Worm (Caenorhabditis elegans) whole organism, L4 larva: ENCODE results near the gene srh-70.

Experiments
- F10B5.3 ChIP-seq: sonication (generic microtip); optimal IDR thresholded peaks from 2 replicates; lab custom pipeline; 2016; ENCODE audit warnings: mild to moderate bottlenecking, missing genetic modification characterization, missing compliant biosample characterization
- F26F4.8 ChIP-seq: fragments of 200-800 bp; sonication (Bioruptor generic); conservative IDR thresholded peaks from 2 replicates; pipeline ENCODE4 v1.3.6; 2022; ENCODE audit warnings: missing genetic modification characterization, missing compliant biosample characterization
- F49E8.2 ChIP-seq: sonication (generic microtip); optimal IDR thresholded peaks from 2 replicates; lab custom pipeline; 2016; ENCODE audit warnings: missing compliant biosample characterization, mild to moderate bottlenecking, missing genetic modification characterization, borderline replicate concordance
- T26A8.4 ChIP-seq: fragments of 200-800 bp; sonication (Bioruptor generic); IDR thresholded peaks from 2 replicates; pipeline ENCODE4 v1.3.6; 2022; ENCODE audit warnings: missing genetic modification characterization, missing compliant biosample characterization
- Y48G9A.11 ChIP-seq: fragments of 200-800 bp; sonication (Bioruptor generic); IDR thresholded peaks from 2 replicates; pipeline ENCODE4 v1.3.6; 2022; ENCODE audit warnings: missing genetic modification reagents, missing genetic modification characterization, missing compliant biosample characterization
- Y5F2A.4 ChIP-seq: fragments of 200-800 bp; sonication (Bioruptor generic); optimal IDR thresholded peaks from 2 replicates; lab custom pipeline; 2018; ENCODE audit warnings: mild to moderate bottlenecking, missing genetic modification characterization, missing compliant biosample characterization
- ZK337.2 ChIP-seq: fragments of 200-800 bp; sonication (Bioruptor generic); IDR thresholded peaks from 2 replicates; pipeline ENCODE4 v1.3.6; 2022; ENCODE audit warnings: missing genetic modification reagents, missing genetic modification characterization, missing compliant biosample characterization
- arid-1 ChIP-seq: fragments of 200-800 bp; sonication (Bioruptor generic); conservative IDR thresholded peaks from 2 replicates; pipeline ENCODE4 v1.3.6; 2022; ENCODE audit warnings: missing genetic modification reagents, missing genetic modification characterization, missing compliant biosample characterization
- ceh-44 ChIP-seq: fragments of 200-800 bp; sonication (Bioruptor generic); IDR thresholded peaks from 2 replicates; pipeline ENCODE4 v1.3.6; 2022; ENCODE audit warnings: missing genetic modification reagents, missing genetic modification characterization, missing compliant biosample characterization
- ctbp-1 ChIP-seq: fragments of 200-800 bp; sonication (Bioruptor generic); IDR thresholded peaks from 2 replicates; pipeline ENCODE4 v1.3.6; 2022; ENCODE audit warnings: missing genetic modification reagents, missing genetic modification characterization, missing compliant biosample characterization
- daf-16 ChIP-seq, 3 experiments: sonication (generic microtip); optimal IDR thresholded peaks; 2 replicates each; lab custom pipeline; 2016 to 2017; ENCODE audit warnings: missing genetic modification characterization in 3 of 3, missing genetic modification reagents in 3 of 3, mild to moderate bottlenecking in 2 of 3, missing compliant biosample characterization in 2 of 3, missing biosample characterization in 1 of 3, moderate library complexity in 1 of 3
- daf-19 ChIP-seq: fragments of 200-800 bp; sonication (Bioruptor generic); conservative IDR thresholded peaks from 2 replicates; pipeline ENCODE4 v1.3.6; 2022; ENCODE audit warnings: missing genetic modification characterization, missing compliant biosample characterization
- dmd-6 ChIP-seq: fragments of 200-800 bp; sonication (Bioruptor generic); IDR thresholded peaks from 2 replicates; pipeline ENCODE4 v1.3.6; 2022; ENCODE audit warnings: missing genetic modification reagents, missing genetic modification characterization, missing compliant biosample characterization
- dmd-8 ChIP-seq: fragments of 200-800 bp; sonication (Bioruptor generic); IDR thresholded peaks from 2 replicates; pipeline ENCODE4 v1.3.6; 2022; ENCODE audit warnings: missing genetic modification characterization, missing compliant biosample characterization
- duxl-1 ChIP-seq: sonication (generic microtip); optimal IDR thresholded peaks from 2 replicates; lab custom pipeline; 2016; ENCODE audit warnings: mild to moderate bottlenecking, missing genetic modification characterization, moderate library complexity, missing compliant biosample characterization; ENCODE audit not compliant: poor library complexity
- dve-1 ChIP-seq: sonication (generic microtip); optimal IDR thresholded peaks from 2 replicates; lab custom pipeline; 2017; ENCODE audit warnings: antibody characterized with exemption, mild to moderate bottlenecking, missing genetic modification characterization, missing compliant biosample characterization; ENCODE audit not compliant: insufficient read depth
- egl-43 ChIP-seq: fragments of 200-800 bp; sonication (Bioruptor generic); IDR thresholded peaks from 2 replicates; pipeline ENCODE4 v1.3.6; 2022; ENCODE audit warnings: missing genetic modification reagents, missing genetic modification characterization, missing compliant biosample characterization
- hif-1 ChIP-seq, 2 experiments: sonication (generic microtip); optimal IDR thresholded peaks; 2 replicates each; lab custom pipeline; 2016 to 2017; ENCODE audit warnings: missing compliant biosample characterization in 2 of 2, missing genetic modification characterization in 2 of 2, missing genetic modification reagents in 2 of 2, missing genotype in 2 of 2, mild to moderate bottlenecking in 1 of 2
- hlh-11 ChIP-seq: fragments of 200-800 bp; sonication (Bioruptor generic); optimal IDR thresholded peaks from 2 replicates; lab custom pipeline; 2018; ENCODE audit warnings: mild to moderate bottlenecking, missing genetic modification characterization, missing compliant biosample characterization
- hlh-30 ChIP-seq: sonication (generic microtip); optimal IDR thresholded peaks from 2 replicates; lab custom pipeline; 2017; ENCODE audit warnings: antibody characterized with exemption, mild to moderate bottlenecking, missing genetic modification characterization, missing compliant biosample characterization; ENCODE audit not compliant: insufficient read depth
- hmg-1.1 ChIP-seq: fragments of 200-800 bp; sonication (Bioruptor generic); IDR thresholded peaks from 2 replicates; pipeline ENCODE4 v1.3.6; 2022; ENCODE audit warnings: missing genetic modification reagents, missing genetic modification characterization, missing compliant biosample characterization
- lim-7 ChIP-seq: fragments of 200-800 bp; sonication (Bioruptor generic); IDR thresholded peaks from 2 replicates; pipeline ENCODE4 v1.3.6; 2022; ENCODE audit warnings: missing genetic modification characterization, missing compliant biosample characterization
- lin-13 ChIP-seq: fragments of 150-350 bp; optimal IDR thresholded peaks from 2 replicates; lab custom pipeline; 2014; ENCODE audit warnings: missing biosample characterization, missing genetic modification reagents, missing genetic modification characterization
- lin-38 ChIP-seq: fragments of 200-800 bp; sonication (Bioruptor generic); IDR thresholded peaks from 2 replicates; pipeline ENCODE4 v1.3.6; 2022; ENCODE audit warnings: missing genetic modification reagents, missing genetic modification characterization, missing compliant biosample characterization
- madf-5 ChIP-seq, 2 experiments: fragments of 200-800 bp; sonication (Bioruptor generic); IDR thresholded peaks; 2 replicates each; pipeline ENCODE4 v1.3.6; 2022; ENCODE audit warnings: missing compliant biosample characterization in 2 of 2, missing genetic modification characterization in 2 of 2
- madf-9 ChIP-seq: fragments of 200-800 bp; sonication (Bioruptor generic); conservative IDR thresholded peaks from 2 replicates; pipeline ENCODE4 v1.3.6; 2022; ENCODE audit warnings: missing genetic modification reagents, missing genetic modification characterization, missing compliant biosample characterization
- mdt-29 ChIP-seq: fragments of 200-800 bp; sonication (Bioruptor generic); IDR thresholded peaks from 2 replicates; pipeline ENCODE4 v1.3.6; 2022; ENCODE audit warnings: missing genetic modification reagents, missing genetic modification characterization, missing compliant biosample characterization
- mes-2 ChIP-seq: sonication (generic microtip); optimal IDR thresholded peaks from 2 replicates; lab custom pipeline; 2016; ENCODE audit warnings: missing genotype, mild to moderate bottlenecking, missing genetic modification characterization, missing compliant biosample characterization; ENCODE audit not compliant: poor library complexity, severe bottlenecking
- mxl-2 ChIP-seq: fragments of 200-800 bp; sonication (Bioruptor generic); conservative IDR thresholded peaks from 2 replicates; pipeline ENCODE4 v1.3.6; 2022; ENCODE audit warnings: missing genetic modification reagents, missing genetic modification characterization, missing compliant biosample characterization
- nhr-102 ChIP-seq: sonication (generic microtip); optimal IDR thresholded peaks from 2 replicates; lab custom pipeline; 2016; ENCODE audit warnings: mild to moderate bottlenecking, missing genetic modification characterization, moderate library complexity, missing compliant biosample characterization
- nhr-28 ChIP-seq: fragments of 150-350 bp; optimal IDR thresholded peaks from 2 replicates; lab custom pipeline; 2014; ENCODE audit warnings: missing biosample characterization, missing genetic modification characterization
- nhr-48 ChIP-seq: sonication (generic microtip); optimal IDR thresholded peaks from 2 replicates; lab custom pipeline; 2016; ENCODE audit warnings: mild to moderate bottlenecking, missing genetic modification characterization, missing compliant biosample characterization
- nhr-77 ChIP-seq: fragments of 150-350 bp; optimal IDR thresholded peaks from 2 replicates; lab custom pipeline; 2014; ENCODE audit warnings: missing biosample characterization, missing genetic modification characterization
- php-3 ChIP-seq: fragments of 200-800 bp; sonication (Bioruptor generic); IDR thresholded peaks from 2 replicates; pipeline ENCODE4 v1.3.6; 2022; ENCODE audit warnings: missing genetic modification reagents, missing genetic modification characterization, missing compliant biosample characterization
- pqm-1 ChIP-seq: sonication (generic microtip); optimal IDR thresholded peaks from 2 replicates; lab custom pipeline; 2017; ENCODE audit warnings: missing biosample characterization, missing genetic modification characterization
- rbr-2 ChIP-seq: sonication (generic microtip); optimal IDR thresholded peaks from 2 replicates; lab custom pipeline; 2016; ENCODE audit warnings: missing genotype, missing genetic modification characterization, missing compliant biosample characterization
- set-16 ChIP-seq: fragments of 200-800 bp; sonication (Bioruptor generic); IDR thresholded peaks from 2 replicates; pipeline ENCODE4 v1.3.6; 2022; ENCODE audit warnings: missing genetic modification reagents, missing genetic modification characterization, missing compliant biosample characterization
- snpc-1.2 ChIP-seq: fragments of 200-800 bp; sonication (Bioruptor generic); IDR thresholded peaks from 2 replicates; pipeline ENCODE4 v1.3.6; 2022; ENCODE audit warnings: missing genetic modification reagents, missing genetic modification characterization, missing compliant biosample characterization
- spr-1 ChIP-seq: sonication (generic microtip); optimal IDR thresholded peaks from 2 replicates; lab custom pipeline; 2016; ENCODE audit warnings: mild to moderate bottlenecking, missing genetic modification characterization, missing compliant biosample characterization
- spr-3 ChIP-seq: fragments of 200-800 bp; sonication (Bioruptor generic); optimal IDR thresholded peaks from 2 replicates; lab custom pipeline; 2018; ENCODE audit warnings: mild to moderate bottlenecking, missing genetic modification characterization, missing compliant biosample characterization
- tra-1 ChIP-seq: fragments of 200-800 bp; sonication (Bioruptor generic); IDR thresholded peaks from 2 replicates; pipeline ENCODE4 v1.3.6; 2022; ENCODE audit warnings: missing genetic modification reagents, missing genetic modification characterization, missing compliant biosample characterization
- unc-130 ChIP-seq: sonication (generic microtip); optimal IDR thresholded peaks from 2 replicates; lab custom pipeline; 2016; ENCODE audit warnings: missing genetic modification reagents, missing genetic modification characterization, missing compliant biosample characterization
- vab-7 ChIP-seq: fragments of 200-800 bp; sonication (Bioruptor generic); IDR thresholded peaks from 2 replicates; pipeline ENCODE4 v1.3.6; 2022; ENCODE audit warnings: missing genetic modification reagents, missing genetic modification characterization, missing compliant biosample characterization
- zfp-2 ChIP-seq: sonication (generic microtip); optimal IDR thresholded peaks from 2 replicates; lab custom pipeline; 2016; ENCODE audit warnings: mild to moderate bottlenecking, missing genetic modification characterization, missing compliant biosample characterization
- zfp-3 ChIP-seq: fragments of 200-800 bp; sonication (Bioruptor generic); conservative IDR thresholded peaks from 2 replicates; pipeline ENCODE4 v1.3.6; 2022; ENCODE audit warnings: missing genetic modification reagents, missing genetic modification characterization, missing compliant biosample characterization
- zip-2 ChIP-seq: fragments of 150-350 bp; optimal IDR thresholded peaks from 2 replicates; lab custom pipeline; 2014; ENCODE audit warnings: missing biosample characterization, missing genetic modification characterization

srh-70 gene

ce11 chrII:12541670-12542080 is 23.0 kb upstream of the srh-70 start:
- TF ChIP-seq F26F4.8 (GFP tag; lab: Robert Waterston, UW) (0 out of 2 replicates have a peak, but pooled peaks have one; percentile 8), nhr-102 (tag; lab: Kevin White, UChicago) (peak; percentile 72), rbr-2 (tag; lab: Kevin White, UChicago) (peak; percentile 27), duxl-1 (tag; lab: Kevin White, UChicago) (peak; percentile 65), ZK337.2 (GFP tag; lab: Robert Waterston, UW) (0 out of 2 replicates have a peak, but pooled peaks have one; percentile 52), ctbp-1 (peak; percentile 73), spr-1 (tag; lab: Kevin White, UChicago) (peak; percentile 49), zfp-2 (tag; lab: Kevin White, UChicago) (peak; percentile 23), hlh-11 (tag; lab: Kevin White, UChicago) (peak; percentile 15), Y48G9A.11 (GFP tag; lab: Robert Waterston, UW) (peak; percentile 72; the same call in 1 of the 2 replicates), lim-7 (peak; percentile 85), mdt-29 (0 out of 2 replicates have a peak, but pooled peaks have one; percentile 19), nhr-48 (tag; lab: Kevin White, UChicago) (peak; percentile 32), madf-5 (GFP tag; IDR thresholded peaks at IDR 0.05; lab: Robert Waterston, UW) (peak in 1 of 2 experiments; percentile 68; a peak in 1 of 4 replicates), pqm-1 (tag; lab: Kevin White, UChicago) (peak; percentile 11), madf-9 (0 out of 2 replicates have a peak, but pooled peaks have one; percentile 12), ceh-44 (peak; percentile 73; the same call in 1 of the 2 replicates), tra-1 (GFP tag; lab: Robert Waterston, UW) (0 out of 2 replicates have a peak, but pooled peaks have one; percentile 47), T26A8.4 (GFP tag; lab: Robert Waterston, UW) (peak; percentile 77), spr-3 (GFP tag; lab: Kevin White, UChicago) (peak; percentile 47), mes-2 (peak; percentile 42), set-16 (GFP tag; lab: Robert Waterston, UW) (peak; percentile 15; the same call in 1 of the 2 replicates), dmd-8 (0 out of 2 replicates have a peak, but pooled peaks have one; percentile 62), daf-19 (GFP tag; lab: Robert Waterston, UW) (peak; percentile 84), daf-16 (GFP tag; optimal IDR thresholded peaks at IDR 0.05; lab: Kevin White, UChicago) (peak in 1 of 2 experiments; percentile 84), daf-16 (tag; optimal IDR thresholded peaks at IDR 0.05; lab: Kevin White, UChicago) (peak; percentile 74), php-3 (GFP tag; lab: Robert Waterston, UW) (peak; percentile 64; the same call in 1 of the 2 replicates), unc-130 (GFP tag; lab: Kevin White, UChicago) (peak; percentile 62), lin-38 (GFP tag; lab: Robert Waterston, UW) (peak; percentile 79), arid-1 (0 out of 2 replicates have a peak, but pooled peaks have one; percentile 17), snpc-1.2 (peak; percentile 66; the same call in 1 of the 2 replicates), lin-13 (peak; percentile 34), zip-2 (tag; lab: Kevin White, UChicago) (peak; percentile 47), hif-1 (tag; optimal IDR thresholded peaks at IDR 0.05; lab: Kevin White, UChicago) (peak in 1 of 2 experiments; percentile 39), mxl-2 (0 out of 2 replicates have a peak, but pooled peaks have one; percentile 27), dmd-6 (GFP tag; lab: Robert Waterston, UW) (peak; percentile 47), vab-7 (GFP tag; lab: Robert Waterston, UW) (peak; percentile 76), nhr-77 (peak; percentile 35), hmg-1.1 (GFP tag; lab: Robert Waterston, UW) (peak; percentile 55), zfp-3 (GFP tag; lab: Robert Waterston, UW) (peak; percentile 80), hlh-30 (peak; percentile 35), F49E8.2 (peak; percentile 51), dve-1 (peak; percentile 74), F10B5.3 (peak; percentile 10), egl-43 (GFP tag; lab: Robert Waterston, UW) (peak; percentile 70; the same call in 1 of the 2 replicates), nhr-28 (tag; lab: Kevin White, UChicago) (peak; percentile 12), Y5F2A.4 (GFP tag; lab: Kevin White, UChicago) (peak; percentile 66)
